Worm (Caenorhabditis elegans): Measurements from ENCODE around the gene ZK792.5.

- TF ChIP-seq elt-1 (tag; optimal IDR thresholded peaks at IDR 0.05) (no peak), nhr-11 (tag; optimal IDR thresholded peaks at IDR 0.05) (no peak), nhr-25 (tag; optimal IDR thresholded peaks at IDR 0.05) (no peak), aly-2 (tag; optimal IDR thresholded peaks at IDR 0.05) (no peak)
Observed at ce11 chrIV:11651965-11652453, 35.9 kb downstream of the ZK792.5 start, which contains the start of the genes acl-3 and ndub-6.

Measured in whole organism, L2 larva.